Fruit fly (Drosophila melanogaster) whole organism, adult: ENCODE data around the gene CG31099.
A peak's percentile ranks its signal among the peaks of the same experiment; 100 is the strongest.

ENCODE experiments used
- CG11617 ChIP-seq: fragments of 200-800 bp; sonication (Bioruptor generic); optimal IDR thresholded peaks from 2 replicates; lab custom pipeline; 2017; ENCODE audit warnings: mild to moderate bottlenecking, missing biosample characterization, missing genetic modification reagents, missing genetic modification characterization
- CG12768 ChIP-seq: fragments of 200-800 bp; sonication (Bioruptor generic); optimal IDR thresholded peaks from 2 replicates; lab custom pipeline; 2017; ENCODE audit warnings: missing biosample characterization, missing genetic modification characterization, mild to moderate bottlenecking, moderate library complexity, missing genetic modification reagents
- CG14711 ChIP-seq: fragments of 200-800 bp; sonication (Bioruptor generic); optimal IDR thresholded peaks from 2 replicates; lab custom pipeline; 2018; ENCODE audit warnings: missing biosample characterization, mild to moderate bottlenecking, missing genetic modification characterization, moderate library complexity
- CG1620 ChIP-seq: fragments of 200-800 bp; sonication (Bioruptor generic); optimal IDR thresholded peaks from 2 replicates; lab custom pipeline; 2016; ENCODE audit warnings: missing biosample characterization, missing genetic modification characterization
- CG33017 ChIP-seq: fragments of 200-800 bp; sonication (Bioruptor generic); optimal IDR thresholded peaks from 2 replicates; lab custom pipeline; 2018; ENCODE audit warnings: missing biosample characterization, mild to moderate bottlenecking, missing genetic modification characterization, moderate library complexity
- CG5204 ChIP-seq: fragments of 200-800 bp; sonication (Bioruptor generic); optimal IDR thresholded peaks from 2 replicates; lab custom pipeline; 2016; ENCODE audit warnings: missing biosample characterization, missing genetic modification characterization
- CG7045 ChIP-seq: fragments of 200-800 bp; sonication (Bioruptor generic); optimal IDR thresholded peaks from 2 replicates; lab custom pipeline; 2017; ENCODE audit warnings: missing biosample characterization, mild to moderate bottlenecking, missing genetic modification characterization
- CG7101 ChIP-seq: fragments of 200-800 bp; sonication (Bioruptor generic); optimal IDR thresholded peaks from 2 replicates; lab custom pipeline; 2018; ENCODE audit warnings: missing biosample characterization, mild to moderate bottlenecking, missing genetic modification characterization, moderate library complexity
- Clk ChIP-seq: fragments of 200-800 bp; sonication (Bioruptor generic); optimal IDR thresholded peaks from 2 replicates; lab custom pipeline; 2017; ENCODE audit warnings: missing biosample characterization, missing genetic modification characterization
- Crg-1 ChIP-seq: fragments of 200-800 bp; sonication (Bioruptor generic); optimal IDR thresholded peaks from 2 replicates; lab custom pipeline; 2016; ENCODE audit warnings: missing biosample characterization, missing genetic modification characterization
- Hr96 ChIP-seq: fragments of 200-800 bp; sonication (Bioruptor generic); optimal IDR thresholded peaks from 2 replicates; lab custom pipeline; 2016; ENCODE audit warnings: missing biosample characterization, missing genetic modification characterization
- Mnt ChIP-seq: fragments of 200-800 bp; sonication (Bioruptor generic); optimal IDR thresholded peaks from 2 replicates; lab custom pipeline; 2016; ENCODE audit warnings: missing biosample characterization, mild to moderate bottlenecking, missing genetic modification characterization
- bab1 ChIP-seq: fragments of 200-800 bp; sonication (Bioruptor generic); optimal IDR thresholded peaks from 3 replicates; lab custom pipeline; 2019; ENCODE audit warnings: missing biosample characterization, mild to moderate bottlenecking, missing genetic modification characterization, moderate library complexity
- cic ChIP-seq: fragments of 200-800 bp; sonication (Bioruptor generic); optimal IDR thresholded peaks from 2 replicates; lab custom pipeline; 2017; ENCODE audit warnings: missing biosample characterization, mild to moderate bottlenecking, missing genetic modification characterization, moderate library complexity
- cnc ChIP-seq, 2 experiments: fragments of >200 bp; optimal IDR thresholded peaks; 2 replicates each; lab custom pipeline; 2017
- kay ChIP-seq: fragments of 200-800 bp; sonication (Bioruptor generic); peaks from one replicate; lab custom pipeline; 2016; ENCODE audit warnings: missing biosample characterization, missing genetic modification characterization, borderline replicate concordance
- ovo ChIP-seq: fragments of 200-800 bp; sonication (Bioruptor generic); optimal IDR thresholded peaks from 2 replicates; lab custom pipeline; 2016; ENCODE audit warnings: missing biosample characterization, missing genetic modification characterization
- pad ChIP-seq: fragments of 200-800 bp; sonication (Bioruptor generic); optimal IDR thresholded peaks from 3 replicates; lab custom pipeline; 2017; ENCODE audit warnings: missing biosample characterization, missing genetic modification characterization, mild to moderate bottlenecking, moderate library complexity, missing genetic modification reagents
- tj ChIP-seq: fragments of 200-800 bp; sonication (Bioruptor generic); optimal IDR thresholded peaks from 3 replicates; lab custom pipeline; 2017; ENCODE audit warnings: missing biosample characterization, mild to moderate bottlenecking, missing genetic modification characterization, moderate library complexity
- toe ChIP-seq: fragments of 200-800 bp; sonication (Bioruptor generic); optimal IDR thresholded peaks from 2 replicates; lab custom pipeline; 2016; ENCODE audit warnings: missing biosample characterization, missing genetic modification characterization

Gene CG31099

DNA sequence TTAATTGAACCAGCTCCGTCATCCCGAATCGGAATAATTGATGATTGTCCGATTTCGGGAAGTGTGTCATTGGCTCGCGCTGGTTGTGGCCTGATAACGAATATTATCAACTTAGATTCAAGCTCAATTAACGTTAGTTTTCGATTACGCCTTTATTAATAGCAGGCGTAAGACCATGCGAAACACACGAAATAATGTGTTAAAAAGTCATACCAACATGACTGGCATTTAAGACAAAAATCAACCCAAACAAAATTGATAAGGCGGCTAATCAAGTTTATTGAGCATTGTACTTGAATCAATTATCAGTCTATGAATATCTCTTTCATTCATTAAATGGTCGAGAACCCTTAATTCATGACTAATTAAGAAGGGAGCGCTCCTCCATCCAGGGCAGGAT is 1.6 kb downstream of the CG31099 start:
- TF ChIP-seq tj (GFP tag; lab: Kevin White, UChicago), result no peak
- TF ChIP-seq cic (GFP tag; lab: Kevin White, UChicago), result peak; percentile 5

DNA sequence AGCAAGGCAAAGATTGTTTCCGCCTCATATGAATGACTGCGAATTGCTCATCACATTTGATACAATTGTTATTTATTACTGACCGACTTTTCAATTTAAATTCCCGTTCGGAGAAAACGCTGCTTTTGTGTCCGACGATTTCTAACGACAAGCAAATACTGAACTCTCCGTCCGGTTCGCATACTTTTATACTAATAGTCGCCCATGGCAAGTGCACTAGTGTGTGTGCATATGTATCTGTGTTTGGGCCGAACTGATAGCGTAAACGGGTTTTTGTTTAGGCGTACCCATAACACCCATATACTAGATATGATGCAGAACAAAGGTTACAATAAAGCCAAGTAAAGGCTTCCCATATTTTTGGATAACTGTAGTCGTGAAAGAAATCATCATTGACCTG is 2.5 kb downstream of the CG31099 start, which contains the start of gene CG10550:
CG10550 (minus strand) TSS at position 164 of the 400 bp plus-strand sequence.
- TF ChIP-seq Mnt (GFP tag; lab: Kevin White, UChicago) (peak; percentile 33), kay (GFP tag; lab: Kevin White, UChicago) (no peak), CG1620 (GFP tag; lab: Kevin White, UChicago) (no peak), CG5204 (GFP tag; lab: Kevin White, UChicago) (no peak), cnc (optimal IDR thresholded peaks at IDR 0.05; lab: Kevin White, UChicago) (no peak), ovo (GFP tag; lab: Kevin White, UChicago) (no peak), cic (GFP tag; lab: Kevin White, UChicago) (peak; percentile 46), CG12768 (GFP tag; lab: Kevin White, UChicago) (peak; percentile 61), Hr96 (peak; percentile 1)

DNA sequence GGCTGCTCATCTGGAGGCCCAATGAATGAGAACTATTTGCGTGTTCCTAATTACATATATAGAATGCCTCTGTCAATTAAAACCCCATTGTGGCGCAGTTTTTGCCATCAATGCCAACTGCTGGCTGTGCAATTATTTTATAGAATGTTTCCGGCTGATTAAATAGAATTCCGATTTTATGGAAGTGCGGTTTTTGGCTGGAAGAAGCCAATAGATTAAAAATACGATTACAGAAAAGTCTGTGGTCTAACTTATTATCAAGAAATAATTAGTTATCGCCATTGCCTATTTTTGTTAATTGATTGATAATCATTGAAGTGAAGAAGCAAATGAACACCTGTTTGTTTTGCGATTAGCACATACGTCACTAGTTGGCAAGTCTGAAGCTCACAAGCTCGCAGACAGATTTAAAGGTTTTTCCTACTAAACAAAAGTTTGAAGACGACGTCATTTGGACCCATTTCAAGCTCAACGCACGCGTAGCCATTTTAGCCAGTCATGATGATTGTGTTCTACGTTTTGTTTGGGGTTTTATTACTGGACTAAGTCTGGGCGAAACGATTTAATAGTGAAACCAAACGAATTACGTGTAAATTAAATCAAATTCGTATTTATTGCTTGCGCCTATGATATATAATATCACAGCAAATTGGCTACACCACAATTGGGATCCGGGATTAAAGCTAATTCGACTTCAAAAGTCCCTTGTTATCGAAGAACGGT is 4.8 kb downstream of the CG31099 start:
- no peak for TF ChIP-seq CG5204 (GFP tag; lab: Kevin White, UChicago)
- TF ChIP-seq CG7045 (GFP tag; lab: Kevin White, UChicago), result no peak
- peak; percentile 23 for TF ChIP-seq CG12768 (GFP tag; lab: Kevin White, UChicago)
- TF ChIP-seq kay (GFP tag; lab: Kevin White, UChicago), result peak; percentile 95
- no peak for TF ChIP-seq toe
- TF ChIP-seq CG33017 (tag; lab: Kevin White, UChicago), result no peak
- TF ChIP-seq CG11617 (GFP tag; lab: Kevin White, UChicago), result no peak
- TF ChIP-seq CG7101 (tag; lab: Kevin White, UChicago), result no peak
- TF ChIP-seq CG1620 (GFP tag; lab: Kevin White, UChicago), result no peak
- no peak for TF ChIP-seq Clk (GFP tag; lab: Kevin White, UChicago)
- TF ChIP-seq Crg-1 (GFP tag; lab: Kevin White, UChicago), result no peak
- TF ChIP-seq cic (GFP tag; lab: Kevin White, UChicago), result peak; percentile 73
- no peak for TF ChIP-seq pad (GFP tag; lab: Kevin White, UChicago)
- TF ChIP-seq ovo (GFP tag; lab: Kevin White, UChicago), result no peak
- TF ChIP-seq bab1 (GFP tag; lab: Kevin White, UChicago), result no peak
- TF ChIP-seq cnc (optimal IDR thresholded peaks at IDR 0.05; lab: Kevin White, UChicago), result peak; percentile 54 to 91
- TF ChIP-seq CG14711 (tag; lab: Kevin White, UChicago), result no peak
- peak; percentile 28 for TF ChIP-seq tj (GFP tag; lab: Kevin White, UChicago)
- no peak for TF ChIP-seq Hr96
- no peak for TF ChIP-seq Mnt (GFP tag; lab: Kevin White, UChicago)

DNA sequence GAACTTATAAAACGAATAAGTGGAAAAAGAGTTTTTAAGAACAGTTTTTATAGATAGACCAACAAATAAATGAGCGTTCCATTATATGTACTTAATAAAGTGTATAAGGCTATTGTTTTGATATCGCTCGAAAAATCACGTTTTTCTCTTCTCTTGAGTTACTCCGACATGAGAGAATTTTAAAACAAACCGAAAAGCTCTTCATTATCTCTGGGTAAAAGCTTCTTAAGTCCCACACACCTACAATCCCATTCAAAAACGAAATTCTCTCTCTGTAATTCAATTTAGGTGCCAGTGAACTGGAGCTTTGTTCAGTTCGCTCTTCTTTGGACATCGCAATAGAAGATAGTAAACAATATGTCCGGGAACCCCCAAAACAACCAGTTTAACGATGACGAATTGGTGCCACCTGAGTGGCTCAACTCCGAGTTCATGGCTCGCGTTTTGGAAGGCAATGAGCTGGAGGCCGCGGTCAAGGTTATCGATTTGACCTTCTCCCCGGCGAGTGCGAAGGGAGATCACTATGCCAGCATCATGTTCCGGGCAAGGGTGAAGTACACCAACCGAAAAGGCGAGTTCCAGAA is 6.8 kb downstream of the CG31099 start, which contains the start of gene CG31436:
CG31436 (plus strand) TSS at position 281 of the 584 bp plus-strand sequence.
- TF ChIP-seq kay (GFP tag; lab: Kevin White, UChicago) (peak; percentile 84), cic (GFP tag; lab: Kevin White, UChicago) (peak; percentile 62), CG5204 (GFP tag; lab: Kevin White, UChicago) (no peak)

DNA sequence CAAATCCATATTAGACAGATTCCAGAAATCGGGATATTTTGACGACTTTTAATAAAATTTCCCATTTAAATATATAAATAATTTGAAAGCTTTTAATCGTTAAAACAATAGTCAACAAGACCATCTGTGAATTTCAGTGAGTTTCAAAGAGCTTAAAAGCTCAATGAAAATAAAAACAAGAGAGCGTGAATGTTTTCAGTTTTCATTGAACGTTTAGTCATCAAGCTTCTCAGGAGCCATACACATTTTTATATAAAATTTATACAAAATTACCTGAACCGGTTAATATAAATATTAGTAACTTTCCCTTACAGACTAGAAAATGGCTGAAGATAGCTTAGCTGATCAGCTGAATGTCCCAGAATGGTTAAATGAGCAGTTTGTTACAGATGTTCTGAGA is 8.5 kb downstream of the CG31099 start, which contains the start of gene CG31370:
CG31370 (plus strand) TSS at position 226 of the 400 bp plus-strand sequence.
- TF ChIP-seq CG14711 (tag; lab: Kevin White, UChicago) (no peak), cic (GFP tag; lab: Kevin White, UChicago) (peak; percentile 26), kay (GFP tag; lab: Kevin White, UChicago) (peak; percentile 93)

DNA sequence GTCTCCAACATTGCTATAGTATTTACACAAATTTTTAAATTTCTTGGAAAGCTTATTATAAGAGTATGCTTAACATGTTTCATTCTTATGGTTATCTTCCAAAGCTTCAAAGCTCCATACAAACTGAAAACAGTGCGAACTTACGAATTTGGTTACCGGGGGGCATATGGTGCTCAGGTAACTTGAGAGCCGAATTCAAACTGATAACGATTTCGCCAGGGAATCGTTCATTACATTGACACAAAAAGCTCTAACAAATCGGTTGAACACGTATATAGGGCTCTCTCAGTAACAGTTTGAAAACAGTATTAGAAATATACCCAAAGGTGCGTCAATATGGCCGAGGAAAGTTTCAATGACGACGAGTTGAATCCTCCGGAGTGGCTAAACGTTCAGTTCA is 10.2 kb downstream of the CG31099 start, which contains the start of gene CG13659:
CG13659 (plus strand) TSS at position 317 of the 400 bp plus-strand sequence.
- TF ChIP-seq CG1620 (GFP tag; lab: Kevin White, UChicago), result no peak
- TF ChIP-seq CG11617 (GFP tag; lab: Kevin White, UChicago), result no peak
- peak; percentile 46 for TF ChIP-seq kay (GFP tag; lab: Kevin White, UChicago)

DNA sequence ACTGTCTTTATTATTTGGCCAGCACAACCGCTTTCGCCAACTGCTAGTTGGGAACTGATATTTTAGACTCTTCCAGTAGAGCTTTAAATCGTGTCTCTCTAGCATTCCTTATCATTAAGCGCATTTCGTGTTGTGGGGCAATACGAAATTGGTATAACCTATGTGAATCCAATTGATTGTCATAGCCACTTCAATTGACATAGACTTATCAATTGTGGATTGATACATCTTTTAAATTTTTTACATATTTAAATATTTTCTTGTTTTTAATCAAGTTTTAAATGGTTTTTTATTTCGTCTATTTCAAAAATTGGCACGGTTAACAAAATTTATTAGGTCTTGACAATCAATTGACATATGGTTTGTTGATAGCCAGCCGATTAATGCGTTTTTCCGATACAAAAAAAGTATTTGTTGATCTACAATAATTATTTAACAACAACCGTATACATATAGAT is 11.2 kb downstream of the CG31099 start, which contains the start of gene CG31288:
CG31288 (minus strand) TSS at position 51 of the 458 bp plus-strand sequence.
- no peak for TF ChIP-seq CG33017 (tag; lab: Kevin White, UChicago)
- TF ChIP-seq Clk (GFP tag; lab: Kevin White, UChicago), result no peak
- no peak for TF ChIP-seq ovo (GFP tag; lab: Kevin White, UChicago)
- no peak for TF ChIP-seq tj (GFP tag; lab: Kevin White, UChicago)
- no peak for TF ChIP-seq Mnt (GFP tag; lab: Kevin White, UChicago)
- TF ChIP-seq kay (GFP tag; lab: Kevin White, UChicago), result peak; percentile 90
